Fruit fly (Drosophila melanogaster) whole organism, embryonic: Measurements from ENCODE around the gene CG7366.

Experiments
- CG10267 ChIP-seq: fragments of 200-800 bp; sonication (Bioruptor generic); optimal IDR thresholded peaks from 2 replicates; lab custom pipeline; 2018; ENCODE audit warnings: missing biosample characterization, mild to moderate bottlenecking, missing genetic modification characterization, moderate library complexity
- CG10565 ChIP-seq: fragments of 200-800 bp; sonication (Bioruptor generic); optimal IDR thresholded peaks from 3 replicates; lab custom pipeline; 2016; ENCODE audit warnings: missing biosample characterization, mild to moderate bottlenecking, missing genetic modification characterization
- CG11247 ChIP-seq: fragments of 200-800 bp; sonication (Bioruptor generic); IDR thresholded peaks from 2 replicates; pipeline ENCODE4 v1.3.6; 2022; ENCODE audit warnings: missing biosample characterization, missing genetic modification characterization
- CG12071 ChIP-seq: fragments of 200-800 bp; sonication (Bioruptor generic); optimal IDR thresholded peaks from 3 replicates; lab custom pipeline; 2018; ENCODE audit warnings: missing biosample characterization, mild to moderate bottlenecking, missing genetic modification characterization
- CG14441 ChIP-seq: fragments of 200-800 bp; sonication (Bioruptor generic); IDR thresholded peaks from 2 replicates; pipeline ENCODE4 v1.3.6; 2022; ENCODE audit warnings: missing biosample characterization, missing genetic modification characterization
- CG14710 ChIP-seq: fragments of 200-800 bp; sonication (Bioruptor generic); optimal IDR thresholded peaks from 3 replicates; lab custom pipeline; 2019; ENCODE audit warnings: missing biosample characterization, mild to moderate bottlenecking, missing genetic modification characterization, moderate library complexity
- CG14860 ChIP-seq: fragments of 200-800 bp; sonication (Bioruptor generic); IDR thresholded peaks from 3 replicates; pipeline ENCODE4 v1.3.6; 2022; ENCODE audit warnings: missing biosample characterization, missing genetic modification characterization; ENCODE audit not compliant: partially characterized antibody
- CG1602 ChIP-seq: fragments of 200-800 bp; sonication (Bioruptor generic); optimal IDR thresholded peaks from 3 replicates; lab custom pipeline; 2016; ENCODE audit warnings: missing biosample characterization, missing genetic modification characterization
- CG16863 ChIP-seq: fragments of 200-800 bp; sonication (Bioruptor generic); optimal IDR thresholded peaks from 3 replicates; lab custom pipeline; 2016; ENCODE audit warnings: missing biosample characterization, missing genetic modification characterization
- CG17359 ChIP-seq: fragments of 200-800 bp; sonication (Bioruptor generic); optimal IDR thresholded peaks from 3 replicates; lab custom pipeline; 2018; ENCODE audit warnings: missing biosample characterization, mild to moderate bottlenecking, missing genetic modification characterization, moderate library complexity
- CG17912 ChIP-seq: fragments of 200-800 bp; sonication (Bioruptor generic); optimal IDR thresholded peaks from 2 replicates; lab custom pipeline; 2018; ENCODE audit warnings: missing biosample characterization, mild to moderate bottlenecking, missing genetic modification characterization
- CG18599 ChIP-seq: fragments of 200-800 bp; sonication (Bioruptor generic); optimal IDR thresholded peaks from 3 replicates; lab custom pipeline; 2017; ENCODE audit warnings: missing biosample characterization, missing genetic modification characterization, mild to moderate bottlenecking, moderate library complexity, missing genetic modification reagents
- CG2129 ChIP-seq: fragments of 200-800 bp; sonication (Bioruptor generic); IDR thresholded peaks from 2 replicates; pipeline ENCODE4 v1.3.6; 2022; ENCODE audit warnings: missing biosample characterization, missing genetic modification characterization; ENCODE audit not compliant: partially characterized antibody
- CG31365 ChIP-seq: fragments of 200-800 bp; sonication (Bioruptor generic); optimal IDR thresholded peaks from 2 replicates; lab custom pipeline; 2018; ENCODE audit warnings: missing biosample characterization, mild to moderate bottlenecking, missing genetic modification characterization
- CG31441 ChIP-seq: fragments of 200-800 bp; sonication (Bioruptor generic); IDR thresholded peaks from 2 replicates; pipeline ENCODE4 v1.3.6; 2022; ENCODE audit warnings: missing biosample characterization, missing genetic modification characterization
- CG4617 ChIP-seq: fragments of 200-800 bp; sonication (Bioruptor generic); optimal IDR thresholded peaks from 3 replicates; lab custom pipeline; 2016; ENCODE audit warnings: missing biosample characterization, missing genetic modification characterization, borderline replicate concordance
- CG4730 ChIP-seq: fragments of 200-800 bp; sonication (Bioruptor generic); IDR thresholded peaks from 2 replicates; pipeline ENCODE4 v1.3.6; 2022; ENCODE audit warnings: missing biosample characterization, missing genetic modification characterization
- CG5245 ChIP-seq: fragments of 200-800 bp; sonication (Bioruptor generic); optimal IDR thresholded peaks from 3 replicates; lab custom pipeline; 2016; ENCODE audit warnings: missing biosample characterization, missing genetic modification characterization
- CG8281 ChIP-seq: fragments of 200-800 bp; sonication (Bioruptor generic); optimal IDR thresholded peaks from 2 replicates; lab custom pipeline; 2018; ENCODE audit warnings: missing biosample characterization, mild to moderate bottlenecking, missing genetic modification characterization, moderate library complexity
- CG9437 ChIP-seq: fragments of 200-800 bp; sonication (Bioruptor generic); optimal IDR thresholded peaks from 2 replicates; lab custom pipeline; 2018; ENCODE audit warnings: missing biosample characterization, mild to moderate bottlenecking, missing genetic modification characterization
- CG9727 ChIP-seq: fragments of 200-800 bp; sonication (Bioruptor generic); optimal IDR thresholded peaks from 3 replicates; lab custom pipeline; 2017; ENCODE audit warnings: missing biosample characterization, mild to moderate bottlenecking, missing genetic modification characterization
- CkIIα-i1 ChIP-seq: fragments of 200-800 bp; sonication (Bioruptor generic); IDR thresholded peaks from 2 replicates; pipeline ENCODE4 v1.3.6; 2022; ENCODE audit warnings: missing biosample characterization, missing genetic modification characterization
- CoRest ChIP-seq: fragments of 200-800 bp; sonication (Bioruptor generic); optimal IDR thresholded peaks from 3 replicates; lab custom pipeline; 2018; ENCODE audit warnings: missing biosample characterization, mild to moderate bottlenecking, missing genetic modification characterization, moderate library complexity
- ERR ChIP-seq: fragments of 200-800 bp; sonication (Bioruptor generic); optimal IDR thresholded peaks from 2 replicates; lab custom pipeline; 2016; ENCODE audit warnings: missing biosample characterization, missing genetic modification characterization
- Hsf ChIP-seq: fragments of 200-800 bp; sonication (Bioruptor generic); optimal IDR thresholded peaks from 3 replicates; lab custom pipeline; 2016; ENCODE audit warnings: missing biosample characterization, missing genetic modification characterization
- Jarid2 ChIP-seq: fragments of 200-800 bp; sonication (Bioruptor generic); optimal IDR thresholded peaks from 3 replicates; lab custom pipeline; 2017; ENCODE audit warnings: mild to moderate bottlenecking, missing biosample characterization, missing genetic modification reagents, missing genetic modification characterization
- Meics ChIP-seq: fragments of 200-800 bp; sonication (Bioruptor generic); optimal IDR thresholded peaks from 2 replicates; lab custom pipeline; 2017; ENCODE audit warnings: missing biosample characterization, mild to moderate bottlenecking, missing genetic modification characterization
- Poxn ChIP-seq: fragments of 200-800 bp; sonication (Bioruptor generic); IDR thresholded peaks from 2 replicates; pipeline ENCODE4 v1.3.6; 2022; ENCODE audit warnings: missing biosample characterization, missing genetic modification characterization
- Stat92E ChIP-seq, 3 experiments: fragments of >200 bp in 2 of 3; fragments of 200-800 bp in 1 of 3; sonication (Bioruptor generic) in 1 of 3; optimal IDR thresholded peaks; 2 replicates each; lab custom pipeline; 2017 to 2019; ENCODE audit warnings: missing biosample characterization in 3 of 3, missing genetic modification characterization in 3 of 3, mild to moderate bottlenecking in 1 of 3, moderate library complexity in 1 of 3
- Vsx1 ChIP-seq: fragments of 200-800 bp; sonication (Bioruptor generic); optimal IDR thresholded peaks from 2 replicates; lab custom pipeline; 2017; ENCODE audit warnings: missing biosample characterization, mild to moderate bottlenecking, missing genetic modification characterization, missing genetic modification reagents
- al ChIP-seq: fragments of 200-800 bp; sonication (Bioruptor generic); IDR thresholded peaks from 2 replicates; pipeline ENCODE4 v1.3.6; 2022; ENCODE audit warnings: missing biosample characterization, missing genetic modification characterization
- aop ChIP-seq: fragments of 200-800 bp; sonication (Bioruptor generic); IDR thresholded peaks from 2 replicates; pipeline ENCODE4 v1.3.6; 2022; ENCODE audit warnings: missing biosample characterization, missing genetic modification characterization
- cas ChIP-seq: fragments of 200-800 bp; sonication (Bioruptor generic); IDR thresholded peaks from 2 replicates; pipeline ENCODE4 v1.3.6; 2022; ENCODE audit warnings: missing biosample characterization, missing genetic modification characterization
- cg ChIP-seq: fragments of 200-800 bp; sonication (Bioruptor generic); optimal IDR thresholded peaks from 3 replicates; lab custom pipeline; 2019; ENCODE audit warnings: missing biosample characterization, mild to moderate bottlenecking, missing genetic modification characterization, moderate library complexity
- crp ChIP-seq, 2 experiments: fragments of 200-800 bp; sonication (Bioruptor generic); optimal IDR thresholded peaks; 2 replicates in 1 of 2; 3 replicates in 1 of 2; lab custom pipeline; 2017; ENCODE audit warnings: missing biosample characterization in 2 of 2, missing genetic modification characterization in 2 of 2, mild to moderate bottlenecking in 1 of 2, moderate library complexity in 1 of 2
- dpn ChIP-seq, 2 experiments: fragments of 200-800 bp; sonication (Bioruptor generic); optimal IDR thresholded peaks; 3 replicates each; lab custom pipeline; 2016; ENCODE audit warnings: missing biosample characterization in 2 of 2, missing genetic modification characterization in 2 of 2
- esg ChIP-seq: fragments of 200-800 bp; sonication (Bioruptor generic); conservative IDR thresholded peaks from 2 replicates; pipeline ENCODE4 v1.3.6; 2022; ENCODE audit warnings: missing biosample characterization, missing genetic modification characterization
- insv ChIP-seq, 2 experiments: fragments of 200-800 bp; sonication (Bioruptor generic); optimal IDR thresholded peaks; 3 replicates each; lab custom pipeline; 2016 to 2018; ENCODE audit warnings: missing biosample characterization in 2 of 2, missing genetic modification characterization in 2 of 2
- ken ChIP-seq: fragments of 200-800 bp; sonication (Bioruptor generic); IDR thresholded peaks from 3 replicates; pipeline ENCODE4 v1.3.6; 2022; ENCODE audit warnings: missing biosample characterization, missing genetic modification characterization
- lbe ChIP-seq: fragments of 200-800 bp; sonication (Bioruptor generic); optimal IDR thresholded peaks from 2 replicates; lab custom pipeline; 2016; ENCODE audit warnings: missing biosample characterization, mild to moderate bottlenecking, missing genetic modification characterization
- mam ChIP-seq: fragments of 200-800 bp; sonication (Bioruptor generic); optimal IDR thresholded peaks from 3 replicates; lab custom pipeline; 2016; ENCODE audit warnings: missing biosample characterization, missing genetic modification characterization
- p53 ChIP-seq: fragments of 200-800 bp; sonication (Bioruptor generic); optimal IDR thresholded peaks from 2 replicates; lab custom pipeline; 2016; ENCODE audit warnings: missing biosample characterization, missing genetic modification characterization
- pb ChIP-seq: fragments of 200-800 bp; sonication (Bioruptor generic); optimal IDR thresholded peaks from 3 replicates; lab custom pipeline; 2016; ENCODE audit warnings: missing biosample characterization, missing genetic modification characterization
- row ChIP-seq: fragments of 200-800 bp; sonication (Bioruptor generic); IDR thresholded peaks from 3 replicates; pipeline ENCODE4 v1.3.6; 2022; ENCODE audit warnings: missing biosample characterization, missing genetic modification characterization
- tll ChIP-seq, 2 experiments: fragments of 200-800 bp in 1 of 2; fragments of >200 bp in 1 of 2; sonication (Bioruptor generic) in 1 of 2; optimal IDR thresholded peaks; 2 replicates each; lab custom pipeline; 2017 to 2019; ENCODE audit warnings: missing biosample characterization in 2 of 2, missing genetic modification characterization in 2 of 2, mild to moderate bottlenecking in 1 of 2, moderate library complexity in 1 of 2
- twi ChIP-seq: fragments of 200-800 bp; optimal IDR thresholded peaks from 2 replicates; lab custom pipeline; 2019; ENCODE audit warnings: missing biosample characterization, mild to moderate bottlenecking, missing genetic modification characterization, moderate library complexity
- z ChIP-seq: fragments of 200-800 bp; sonication (Bioruptor generic); IDR thresholded peaks from 3 replicates; pipeline ENCODE4 v1.3.6; 2022; ENCODE audit warnings: missing biosample characterization, missing genetic modification characterization
- zen2 ChIP-seq: fragments of 200-800 bp; sonication (Bioruptor generic); IDR thresholded peaks from 3 replicates; pipeline ENCODE4 v1.3.6; 2022; ENCODE audit warnings: missing biosample characterization, missing genetic modification characterization; ENCODE audit not compliant: partially characterized antibody

CG7366 gene

DNA sequence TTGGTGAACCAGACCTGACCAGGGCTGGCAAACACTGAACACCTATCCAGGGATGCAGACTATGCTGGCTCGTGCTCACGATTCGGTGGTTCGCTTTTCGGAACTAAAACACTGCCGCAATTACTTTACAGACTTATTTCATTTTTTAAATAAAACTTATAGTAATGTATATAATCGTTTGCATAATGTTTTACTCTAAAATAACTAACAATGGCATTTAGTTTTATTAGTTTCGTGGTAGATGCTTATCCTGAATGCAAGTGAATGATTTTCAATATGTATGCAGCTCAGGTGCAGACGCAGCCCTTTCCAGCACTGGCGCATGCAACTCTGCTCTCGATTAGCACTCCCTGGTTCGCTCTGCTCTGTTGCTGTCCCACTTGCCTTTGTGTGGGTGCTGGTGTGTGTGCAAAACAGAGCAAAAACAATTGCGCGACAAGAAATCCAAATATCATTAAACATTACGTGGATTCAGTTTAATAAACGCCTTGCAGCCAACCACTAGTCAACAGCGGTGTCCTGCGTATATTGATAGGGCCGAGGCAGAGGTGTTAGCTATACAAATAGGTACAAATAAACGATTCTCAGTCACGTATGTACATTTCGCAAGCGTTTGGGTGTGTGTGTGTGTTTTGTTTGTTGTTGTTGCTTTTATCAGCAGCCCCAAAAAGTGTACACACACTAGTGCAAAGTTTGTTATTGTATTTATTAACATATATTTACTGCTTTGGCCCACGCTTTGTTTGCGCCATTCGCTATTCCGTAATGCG, 15.4 kb downstream of the CG7366 start, which contains the start of the genes ERR and Atg18a (continued):
- no peak for TF ChIP-seq Jarid2 (GFP tag; lab: Kevin White, UChicago)
- peak; percentile 90 for TF ChIP-seq CG14710 (tag; lab: Kevin White, UChicago)
- peak in 1 of 2 experiments; percentile 90 for TF ChIP-seq tll (GFP tag; optimal IDR thresholded peaks at IDR 0.05; lab: Kevin White, UChicago)
- peak; percentile 51 for TF ChIP-seq CG16863 (GFP tag; lab: Kevin White, UChicago)
- peak; percentile 90 for TF ChIP-seq CG14441 (GFP tag; lab: Robert Waterston, UW)
- TF ChIP-seq esg = peak; percentile 87
- TF ChIP-seq pb (GFP tag; lab: Kevin White, UChicago) = peak; percentile 65
- TF ChIP-seq p53 (GFP tag; lab: Kevin White, UChicago) = peak; percentile 8
- no peak for TF ChIP-seq z (GFP tag; lab: Robert Waterston, UW)
- peak; percentile 65 for TF ChIP-seq lbe (GFP tag; lab: Kevin White, UChicago)
- TF ChIP-seq ken (GFP tag; lab: Robert Waterston, UW) = peak; percentile 87
- peak; percentile 83 for TF ChIP-seq cas (GFP tag; lab: Robert Waterston, UW)
- peak; percentile 91 for TF ChIP-seq al (GFP tag; lab: Robert Waterston, UW)
- TF ChIP-seq CG1602 (GFP tag; lab: Kevin White, UChicago) = peak; percentile 89
- TF ChIP-seq CG18599 (GFP tag; lab: Kevin White, UChicago) = peak; percentile 79
- TF ChIP-seq CG9727 (GFP tag; lab: Kevin White, UChicago) = peak; percentile 84
- TF ChIP-seq insv (GFP tag; optimal IDR thresholded peaks at IDR 0.05; lab: Kevin White, UChicago) = peak in 1 of 2 experiments; percentile 67
- TF ChIP-seq mam (GFP tag; lab: Kevin White, UChicago) = peak; percentile 94
- no peak for TF ChIP-seq CkIIα-i1 (GFP tag; lab: Robert Waterston, UW)
- TF ChIP-seq CG14860 (GFP tag; lab: Robert Waterston, UW) = peak; percentile 36; the same call in 1 of the 3 replicates
- peak; percentile 85 to 88 for TF ChIP-seq dpn (GFP tag; optimal IDR thresholded peaks at IDR 0.05; lab: Kevin White, UChicago)
- peak; percentile 80 for TF ChIP-seq Meics (GFP tag; lab: Kevin White, UChicago)
- TF ChIP-seq CG4617 (GFP tag; lab: Kevin White, UChicago) = peak; percentile 74
- peak; percentile 83; the same call in 1 of the 2 replicates for TF ChIP-seq CG31441 (GFP tag; lab: Robert Waterston, UW)
- TF ChIP-seq CG31365 = peak; percentile 0
- TF ChIP-seq CG10267 (tag; lab: Kevin White, UChicago) = peak; percentile 98
- peak; percentile 83 for TF ChIP-seq ERR (GFP tag; lab: Kevin White, UChicago)
- TF ChIP-seq CoRest = peak; percentile 92
- TF ChIP-seq CG12071 (GFP tag; lab: Kevin White, UChicago) = no peak
- peak; percentile 40 for TF ChIP-seq CG17912 (GFP tag; lab: Kevin White, UChicago)
- peak; percentile 41 for TF ChIP-seq Vsx1
- peak; percentile 82 for TF ChIP-seq CG4730 (GFP tag; lab: Robert Waterston, UW)
- peak; percentile 48 for TF ChIP-seq CG8281 (tag; lab: Kevin White, UChicago)
- TF ChIP-seq Stat92E (GFP tag; optimal IDR thresholded peaks at IDR 0.05; lab: Kevin White, UChicago) = peak in 1 of 3 experiments; percentile 7
- no peak for TF ChIP-seq CG9437
- TF ChIP-seq CG11247 = peak; percentile 80
- TF ChIP-seq cg (GFP tag; lab: Kevin White, UChicago) = peak; percentile 98
- TF ChIP-seq CG2129 (GFP tag; lab: Robert Waterston, UW) = 0 out of 2 replicates have a peak, but pooled peaks have one; percentile 13
- TF ChIP-seq CG5245 (GFP tag; lab: Kevin White, UChicago) = peak; percentile 82
- no peak for TF ChIP-seq zen2
- peak in 1 of 2 experiments; percentile 63 for TF ChIP-seq crp (GFP tag; optimal IDR thresholded peaks at IDR 0.05; lab: Kevin White, UChicago)
- TF ChIP-seq Hsf = peak; percentile 91
- TF ChIP-seq aop (GFP tag; lab: Robert Waterston, UW) = no peak
- TF ChIP-seq CG10565 (GFP tag; lab: Kevin White, UChicago) = no peak
- TF ChIP-seq twi (tag; lab: Kevin White, UChicago) = peak; percentile 78
- TF ChIP-seq CG17359 (tag; lab: Kevin White, UChicago) = peak; percentile 77
- TF ChIP-seq Poxn = peak; percentile 63
- TF ChIP-seq row (GFP tag; lab: Robert Waterston, UW) = peak; percentile 98
